Fruit fly (Drosophila melanogaster) whole organism, pupa: Measurements from ENCODE around the gene CG13288.

Experiments
- CG10348 ChIP-seq: fragments of 200-800 bp; sonication (Bioruptor generic); IDR thresholded peaks from 2 replicates; pipeline ENCODE4 v1.3.6; 2022; ENCODE audit warnings: missing biosample characterization, missing genetic modification characterization
- CG12605 ChIP-seq: fragments of 200-800 bp; sonication (Bioruptor generic); IDR thresholded peaks from 2 replicates; pipeline ENCODE4 v1.3.6; 2022; ENCODE audit warnings: missing biosample characterization, missing genetic modification characterization
- CG13204 ChIP-seq: fragments of 200-800 bp; sonication (Bioruptor generic); optimal IDR thresholded peaks from 2 replicates; lab custom pipeline; 2018; ENCODE audit warnings: missing biosample characterization, mild to moderate bottlenecking, missing genetic modification characterization, moderate library complexity
- CG14655 ChIP-seq: fragments of 200-800 bp; sonication (Bioruptor generic); optimal IDR thresholded peaks from 3 replicates; lab custom pipeline; 2017; ENCODE audit warnings: mild to moderate bottlenecking, missing biosample characterization, missing genetic modification reagents, missing genetic modification characterization
- CG15710 ChIP-seq: fragments of 200-800 bp; sonication (Bioruptor generic); optimal IDR thresholded peaks from 2 replicates; lab custom pipeline; 2018; ENCODE audit warnings: missing biosample characterization, mild to moderate bottlenecking, missing genetic modification characterization, moderate library complexity
- CG17806 ChIP-seq: fragments of 200-800 bp; sonication (Bioruptor generic); optimal IDR thresholded peaks from 2 replicates; lab custom pipeline; 2018; ENCODE audit warnings: missing biosample characterization, mild to moderate bottlenecking, missing genetic modification characterization, moderate library complexity
- CG32121 ChIP-seq: fragments of 200-800 bp; sonication (Bioruptor generic); IDR thresholded peaks from 2 replicates; pipeline ENCODE4 v1.3.6; 2022; ENCODE audit warnings: missing biosample characterization, missing genetic modification characterization
- CG34367 ChIP-seq: fragments of 200-800 bp; sonication (Bioruptor generic); optimal IDR thresholded peaks from 2 replicates; lab custom pipeline; 2018; ENCODE audit warnings: missing biosample characterization, mild to moderate bottlenecking, missing genetic modification characterization
- CG4496 ChIP-seq: fragments of 200-800 bp; sonication (Bioruptor generic); IDR thresholded peaks from 3 replicates; pipeline ENCODE4 v1.3.6; 2022; ENCODE audit warnings: missing biosample characterization, missing genetic modification characterization
- CG8159 ChIP-seq: fragments of 200-800 bp; sonication (Bioruptor generic); optimal IDR thresholded peaks from 3 replicates; lab custom pipeline; 2018; ENCODE audit warnings: missing biosample characterization, mild to moderate bottlenecking, missing genetic modification characterization, moderate library complexity
- CG8301 ChIP-seq: fragments of 200-800 bp; sonication (Bioruptor generic); optimal IDR thresholded peaks from 2 replicates; lab custom pipeline; 2018; ENCODE audit warnings: missing biosample characterization, mild to moderate bottlenecking, missing genetic modification characterization
- CG9948 ChIP-seq: fragments of 200-800 bp; sonication (Bioruptor generic); optimal IDR thresholded peaks from 2 replicates; lab custom pipeline; 2018; ENCODE audit warnings: missing biosample characterization, mild to moderate bottlenecking, missing genetic modification characterization, moderate library complexity
- D1 ChIP-seq: fragments of 200-800 bp; sonication (Bioruptor generic); optimal IDR thresholded peaks from 2 replicates; lab custom pipeline; 2018; ENCODE audit warnings: missing biosample characterization, mild to moderate bottlenecking, missing genetic modification characterization, moderate library complexity
- EcR ChIP-seq: fragments of 200-800 bp; sonication (Bioruptor generic); optimal IDR thresholded peaks from 3 replicates; lab custom pipeline; 2019; ENCODE audit warnings: missing biosample characterization, missing genetic modification characterization, mild to moderate bottlenecking, moderate library complexity, missing genetic modification reagents
- Ets98B ChIP-seq: fragments of 200-800 bp; sonication (Bioruptor generic); IDR thresholded peaks from 2 replicates; pipeline ENCODE4 v1.3.6; 2022; ENCODE audit warnings: missing biosample characterization, missing genetic modification characterization
- Pif1A ChIP-seq: fragments of 200-800 bp; sonication (Bioruptor generic); optimal IDR thresholded peaks from 3 replicates; lab custom pipeline; 2016; ENCODE audit warnings: missing biosample characterization, missing genetic modification characterization
- Pif1B ChIP-seq: fragments of 200-800 bp; sonication (Bioruptor generic); optimal IDR thresholded peaks from 3 replicates; lab custom pipeline; 2016; ENCODE audit warnings: missing biosample characterization, missing genetic modification characterization
- Snoo ChIP-seq: fragments of 200-800 bp; sonication (Bioruptor generic); optimal IDR thresholded peaks from 3 replicates; lab custom pipeline; 2017; ENCODE audit warnings: missing biosample characterization, mild to moderate bottlenecking, missing genetic modification characterization, inconsistent platforms
- fd96Ca ChIP-seq: fragments of 200-800 bp; sonication (Bioruptor generic); IDR thresholded peaks from 3 replicates; pipeline ENCODE4 v1.3.6; 2022; ENCODE audit warnings: missing biosample characterization, missing genetic modification characterization
- gl ChIP-seq: fragments of 200-800 bp; sonication (Bioruptor generic); optimal IDR thresholded peaks from 2 replicates; lab custom pipeline; 2018; ENCODE audit warnings: missing biosample characterization, mild to moderate bottlenecking, missing genetic modification characterization
- rn ChIP-seq: fragments of 200-800 bp; sonication (Bioruptor generic); IDR thresholded peaks from 2 replicates; pipeline ENCODE4 v1.3.6; 2022; ENCODE audit warnings: missing biosample characterization, missing genetic modification characterization

CG13288 gene

DNA sequence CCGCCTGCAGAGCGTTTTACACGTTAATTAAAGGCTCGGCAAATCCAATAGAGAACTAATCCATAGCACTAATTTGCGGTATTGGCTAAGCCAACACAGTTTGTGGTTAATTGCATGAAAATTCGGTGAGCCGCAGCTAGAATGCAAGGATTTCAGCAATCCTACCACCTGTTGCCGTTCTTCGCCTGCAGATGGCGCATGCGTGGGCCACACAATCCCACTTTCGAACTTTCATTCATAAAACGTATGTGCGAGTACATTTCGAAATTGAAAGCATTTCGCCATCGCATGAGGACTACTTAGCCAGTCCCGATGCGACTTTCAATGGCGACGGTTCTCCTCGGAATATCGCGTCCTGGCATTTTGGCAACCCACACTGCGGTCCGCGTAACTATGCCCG is at the start of gene CG13288:
Gene CG13288 (plus strand): TSS at position 305 of the 400 bp plus-strand sequence.
- TF ChIP-seq CG9948 (tag; lab: Kevin White, UChicago) = no peak
- TF ChIP-seq CG17806 (tag; lab: Kevin White, UChicago) = no peak
- TF ChIP-seq CG12605 = peak; percentile 85
- no peak for TF ChIP-seq Snoo (tag; lab: Kevin White, UChicago)
- TF ChIP-seq CG10348 (GFP tag; lab: Robert Waterston, UW) = no peak
- no peak for TF ChIP-seq CG4496 (GFP tag; lab: Robert Waterston, UW)
- no peak for TF ChIP-seq gl
- TF ChIP-seq Ets98B (GFP tag; lab: Robert Waterston, UW) = no peak
- TF ChIP-seq, all 21 proteins: peak for 1

dm6 chr3L:5859029-5859428 is 48.2 kb upstream of the CG13288 start:
- TF ChIP-seq CG32121 (GFP tag; lab: Robert Waterston, UW) (no peak), CG13204 (GFP tag; lab: Kevin White, UChicago) (no peak), CG14655 (GFP tag; lab: Kevin White, UChicago) (no peak), CG15710 (no peak), CG4496 (GFP tag; lab: Robert Waterston, UW) (no peak), EcR (GFP tag; lab: Kevin White, UChicago) (no peak), rn (no peak), Pif1B (GFP tag; lab: Kevin White, UChicago) (no peak), Pif1A (GFP tag; lab: Kevin White, UChicago) (no peak), gl (no peak)

DNA sequence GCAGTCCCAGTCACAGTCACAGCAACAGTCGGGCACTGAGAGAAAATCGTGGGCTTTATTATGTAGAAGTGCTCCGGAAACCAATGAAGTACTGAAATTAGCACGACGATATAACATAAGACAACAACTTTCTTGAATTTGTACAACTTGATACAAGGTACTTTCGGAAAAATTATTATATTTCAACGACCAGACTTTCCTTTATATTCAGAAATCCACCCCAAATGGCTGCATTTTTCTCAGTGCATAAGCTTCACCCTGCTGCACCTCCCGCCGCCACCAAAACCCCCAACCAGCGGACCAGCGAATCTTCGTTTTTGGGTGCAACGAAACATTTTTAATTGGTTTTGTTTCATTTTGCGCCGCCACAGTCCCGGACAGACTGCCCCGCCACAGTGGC is 44.2 kb upstream of the CG13288 start:
- TF ChIP-seq Snoo (tag; lab: Kevin White, UChicago) (peak; percentile 74), CG34367 (tag; lab: Kevin White, UChicago) (peak; percentile 37), CG4496 (GFP tag; lab: Robert Waterston, UW) (0 out of 3 replicates have a peak, but pooled peaks have one; percentile 44), CG13204 (GFP tag; lab: Kevin White, UChicago) (no peak), fd96Ca (GFP tag; lab: Robert Waterston, UW) (no peak), rn (no peak), CG15710 (peak; percentile 64), EcR (GFP tag; lab: Kevin White, UChicago) (no peak), Ets98B (GFP tag; lab: Robert Waterston, UW) (no peak), CG17806 (tag; lab: Kevin White, UChicago) (peak; percentile 52), CG8301 (tag; lab: Kevin White, UChicago) (peak; percentile 18), Pif1A (GFP tag; lab: Kevin White, UChicago) (peak; percentile 50), CG9948 (tag; lab: Kevin White, UChicago) (peak; percentile 51), CG8159 (peak; percentile 76), CG14655 (GFP tag; lab: Kevin White, UChicago) (peak; percentile 43), Pif1B (GFP tag; lab: Kevin White, UChicago) (peak; percentile 0), CG10348 (GFP tag; lab: Robert Waterston, UW) (no peak)

dm6 chr3L:5863868-5864413 is 43.2 kb upstream of the CG13288 start:
- TF ChIP-seq gl (peak; percentile 22), CG9948 (tag; lab: Kevin White, UChicago) (peak; percentile 47), CG14655 (GFP tag; lab: Kevin White, UChicago) (no peak), CG34367 (tag; lab: Kevin White, UChicago) (peak; percentile 48), Pif1A (GFP tag; lab: Kevin White, UChicago) (peak; percentile 13), CG8159 (peak; percentile 79), D1 (tag; lab: Kevin White, UChicago) (no peak), CG15710 (peak; percentile 71), CG17806 (tag; lab: Kevin White, UChicago) (peak; percentile 67), CG13204 (GFP tag; lab: Kevin White, UChicago) (peak; percentile 27), Snoo (tag; lab: Kevin White, UChicago) (peak; percentile 25)
- TF ChIP-seq, all 21 proteins: peak for 9

dm6 chr3L:5866924-5867323 is 40.3 kb upstream of the CG13288 start:
- no peak for TF ChIP-seq CG4496 (GFP tag; lab: Robert Waterston, UW)
- no peak for TF ChIP-seq CG34367 (tag; lab: Kevin White, UChicago)
- TF ChIP-seq fd96Ca (GFP tag; lab: Robert Waterston, UW) = no peak
- no peak for TF ChIP-seq gl
- TF ChIP-seq CG17806 (tag; lab: Kevin White, UChicago) = no peak
- no peak for TF ChIP-seq Ets98B (GFP tag; lab: Robert Waterston, UW)
- TF ChIP-seq CG9948 (tag; lab: Kevin White, UChicago) = no peak
- TF ChIP-seq CG15710 = peak; percentile 19
- no peak for TF ChIP-seq CG12605
- TF ChIP-seq CG8301 (tag; lab: Kevin White, UChicago) = no peak
- TF ChIP-seq Pif1A (GFP tag; lab: Kevin White, UChicago) = no peak
- TF ChIP-seq CG10348 (GFP tag; lab: Robert Waterston, UW) = no peak
- TF ChIP-seq Snoo (tag; lab: Kevin White, UChicago) = peak; percentile 11
- TF ChIP-seq EcR (GFP tag; lab: Kevin White, UChicago) = no peak
- TF ChIP-seq CG8159 = peak; percentile 42
- no peak for TF ChIP-seq D1 (tag; lab: Kevin White, UChicago)

- no peak for TF ChIP-seq Pif1A (GFP tag; lab: Kevin White, UChicago)
- no peak for TF ChIP-seq EcR (GFP tag; lab: Kevin White, UChicago)
- TF ChIP-seq CG8301 (tag; lab: Kevin White, UChicago) = no peak
- no peak for TF ChIP-seq CG32121 (GFP tag; lab: Robert Waterston, UW)
- no peak for TF ChIP-seq D1 (tag; lab: Kevin White, UChicago)
- no peak for TF ChIP-seq CG8159
- TF ChIP-seq CG17806 (tag; lab: Kevin White, UChicago) = no peak
- TF ChIP-seq CG9948 (tag; lab: Kevin White, UChicago) = no peak
- no peak; the same call in 2 of the 3 replicates for TF ChIP-seq CG4496 (GFP tag; lab: Robert Waterston, UW)
- TF ChIP-seq gl = no peak
- TF ChIP-seq CG15710 = no peak
- TF ChIP-seq CG34367 (tag; lab: Kevin White, UChicago) = no peak
- no peak for TF ChIP-seq rn
- no peak for TF ChIP-seq CG12605
- TF ChIP-seq Pif1B (GFP tag; lab: Kevin White, UChicago) = no peak
- TF ChIP-seq CG14655 (GFP tag; lab: Kevin White, UChicago) = no peak
- TF ChIP-seq CG13204 (GFP tag; lab: Kevin White, UChicago) = no peak
These were observed 37.5 kb upstream of the CG13288 start for dm6 chr3L:5869614-5870204.
